Worm (Caenorhabditis elegans): Measurements from ENCODE around the gene srt-33.

DNA sequence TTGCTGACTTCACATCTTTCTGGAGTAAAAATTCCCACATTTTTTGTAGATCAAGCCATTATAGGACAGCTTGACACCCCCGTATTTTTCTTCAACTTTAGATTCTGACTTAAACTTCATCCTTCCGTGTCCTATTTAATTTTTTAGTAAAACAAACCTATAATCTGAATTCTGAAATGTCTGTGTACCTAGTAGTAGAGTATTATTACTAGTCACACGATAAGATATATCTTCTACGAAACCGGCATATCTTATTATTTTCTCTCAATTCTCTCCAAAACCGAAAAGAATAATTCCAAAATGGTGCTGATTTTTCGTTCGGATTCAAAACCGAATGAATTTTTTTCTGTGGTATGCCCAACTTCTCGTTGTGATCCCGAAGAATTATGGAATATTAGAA, 14.7 kb upstream of the srt-33 start, which contains the start of gene F14D7.9:
- TF ChIP-seq flt-1 (GFP tag; IDR thresholded peaks at IDR 0.05) (no peak), klf-2 (GFP tag; conservative IDR thresholded peaks at IDR 0.05) (no peak), ref-1 (GFP tag; conservative IDR thresholded peaks at IDR 0.05) (no peak), tab-1 (GFP tag; IDR thresholded peaks at IDR 0.05) (no peak), ztf-29 (GFP tag; IDR thresholded peaks at IDR 0.05) (no peak)

Measured in whole organism, midembryonic.